Fruit fly (Drosophila melanogaster): ENCODE measurements around the gene CG31676.

The CG31676 gene

dm6 chr2L:20896681-20897341 is 56.3 kb downstream of the CG31676 start (continued):
- TF ChIP-seq Six4 (GFP tag; optimal IDR thresholded peaks at IDR 0.05), result peak; percentile 21
- TF ChIP-seq cwo (GFP tag; optimal IDR thresholded peaks at IDR 0.05), result no peak
- TF ChIP-seq CG13624 (GFP tag; optimal IDR thresholded peaks at IDR 0.05), result no peak
- peak; percentile 14 for TF ChIP-seq CTCF (GFP tag; optimal IDR thresholded peaks at IDR 0.05)
- no peak for TF ChIP-seq CG6272 (GFP tag; IDR thresholded peaks at IDR 0.05)
- peak; percentile 65 for TF ChIP-seq CG2875 (GFP tag; optimal IDR thresholded peaks at IDR 0.05)
- TF ChIP-seq CG4820 (GFP tag; optimal IDR thresholded peaks at IDR 0.05), result no peak
- no peak for TF ChIP-seq CG32772 (GFP tag; IDR thresholded peaks at IDR 0.05)
- TF ChIP-seq CG12236 (GFP tag; optimal IDR thresholded peaks at IDR 0.05), result peak; percentile 40
- TF ChIP-seq ato (GFP tag; IDR thresholded peaks at IDR 0.05; ENCODE audit: partially characterized antibody), result no peak
- no peak for TF ChIP-seq wdn (GFP tag; IDR thresholded peaks at IDR 0.05)
- TF ChIP-seq hth (optimal IDR thresholded peaks at IDR 0.05), result no peak
- peak; percentile 62 for TF ChIP-seq CG13424 (tag; optimal IDR thresholded peaks at IDR 0.05)
- peak in 1 of 2 experiments; percentile 20 for TF ChIP-seq eve (GFP tag; optimal IDR thresholded peaks at IDR 0.05)
- peak; percentile 13 for TF ChIP-seq Mes4 (GFP tag; optimal IDR thresholded peaks at IDR 0.05)
- TF ChIP-seq CG13296 (GFP tag; optimal IDR thresholded peaks at IDR 0.05), result peak; percentile 62
- peak; percentile 89 for TF ChIP-seq fd64A (GFP tag; optimal IDR thresholded peaks at IDR 0.05)
- peak; percentile 38 for TF ChIP-seq CG18599 (GFP tag; optimal IDR thresholded peaks at IDR 0.05)
- peak; percentile 88 for TF ChIP-seq sens (GFP tag)
- peak; percentile 46; the same call in 1 of the 2 replicates for TF ChIP-seq Nf-YA (GFP tag; IDR thresholded peaks at IDR 0.05)
- TF ChIP-seq pros (GFP tag; optimal IDR thresholded peaks at IDR 0.05), result no peak
- peak in 1 of 2 experiments; percentile 42 for TF ChIP-seq Eip74EF (GFP tag; optimal IDR thresholded peaks at IDR 0.05)
- no peak for TF ChIP-seq CG30020 (tag; optimal IDR thresholded peaks at IDR 0.05)
- TF ChIP-seq gce (GFP tag; IDR thresholded peaks at IDR 0.05), result peak; percentile 72; the same call in 2 of the 3 replicates
- TF ChIP-seq CG11456 (GFP tag; IDR thresholded peaks at IDR 0.05), result no peak
- no peak for TF ChIP-seq CG15479 (GFP tag; optimal IDR thresholded peaks at IDR 0.05)
- peak; percentile 51 for TF ChIP-seq nau (GFP tag; optimal IDR thresholded peaks at IDR 0.05)
- peak; percentile 34 for TF ChIP-seq PHDP (tag; optimal IDR thresholded peaks at IDR 0.05)
- TF ChIP-seq CG6254 (GFP tag; optimal IDR thresholded peaks at IDR 0.05), result peak; percentile 34
- peak; percentile 12 for TF ChIP-seq caup (GFP tag; optimal IDR thresholded peaks at IDR 0.05; ENCODE audit: severe bottlenecking)
- peak; percentile 61 for TF ChIP-seq grn (GFP tag; optimal IDR thresholded peaks at IDR 0.05)
- peak; percentile 42 for TF ChIP-seq CG6854 (GFP tag; optimal IDR thresholded peaks at IDR 0.05)
- no peak for TF ChIP-seq wor (GFP tag; IDR thresholded peaks at IDR 0.05)
- peak; percentile 39 for TF ChIP-seq CG15696 (tag; optimal IDR thresholded peaks at IDR 0.05)

dm6 chr2L:20898478-20899075 is 58.0 kb downstream of the CG31676 start:
- TF ChIP-seq sd (tag; optimal IDR thresholded peaks at IDR 0.05) (peak; percentile 78), gsb-n (tag; optimal IDR thresholded peaks at IDR 0.05) (no peak), abd-A (tag; optimal IDR thresholded peaks at IDR 0.05) (peak; percentile 40), CG18764 (GFP tag; optimal IDR thresholded peaks at IDR 0.05) (no peak), CG6254 (GFP tag; optimal IDR thresholded peaks at IDR 0.05) (no peak), CG8290 (GFP tag; optimal IDR thresholded peaks at IDR 0.05) (no peak), CG8290 (tag; optimal IDR thresholded peaks at IDR 0.05) (no peak), Chrac-16 (GFP tag; optimal IDR thresholded peaks at IDR 0.05) (no peak), Lim3 (GFP tag; IDR thresholded peaks at IDR 0.05) (no peak), bbx (GFP tag; IDR thresholded peaks at IDR 0.05; ENCODE audit: partially characterized antibody) (no peak), ash1 (GFP tag; optimal IDR thresholded peaks at IDR 0.05) (no peak), CG1602 (GFP tag; optimal IDR thresholded peaks at IDR 0.05) (no peak), cwo (GFP tag; optimal IDR thresholded peaks at IDR 0.05) (peak; percentile 66), Myb (GFP tag; optimal IDR thresholded peaks at IDR 0.05) (no peak), CG12219 (GFP tag; optimal IDR thresholded peaks at IDR 0.05) (no peak), PHDP (tag; optimal IDR thresholded peaks at IDR 0.05) (no peak), esg (GFP tag; conservative IDR thresholded peaks at IDR 0.05) (no peak), row (GFP tag; IDR thresholded peaks at IDR 0.05) (no peak), zfh2 (GFP tag; optimal IDR thresholded peaks at IDR 0.05) (no peak), CG1792 (GFP tag; optimal IDR thresholded peaks at IDR 0.05) (no peak)

All from whole organism, embryonic.